Worm (Caenorhabditis elegans) whole organism, L3 larva: Measurements from ENCODE around the gene col-155.

ENCODE experiments used
- R02D3.7 ChIP-seq: fragments of 150-350 bp; optimal IDR thresholded peaks from 2 replicates; lab custom pipeline; 2014; ENCODE audit warnings: missing biosample characterization, missing genetic modification characterization
- ceh-16 ChIP-seq: sonication (generic microtip); optimal IDR thresholded peaks from 2 replicates; lab custom pipeline; 2017; ENCODE audit warnings: missing biosample characterization, missing genetic modification characterization
- ceh-28 ChIP-seq: fragments of 150-350 bp; optimal IDR thresholded peaks from 2 replicates; lab custom pipeline; 2014; ENCODE audit warnings: missing biosample characterization, missing genetic modification reagents, missing genetic modification characterization
- ceh-9 ChIP-seq: sonication (generic microtip); optimal IDR thresholded peaks from 2 replicates; lab custom pipeline; 2018; ENCODE audit warnings: missing biosample characterization, missing genetic modification characterization
- daf-12 ChIP-seq: fragments of 150-350 bp; optimal IDR thresholded peaks from 2 replicates; lab custom pipeline; 2014; ENCODE audit warnings: missing biosample characterization, missing genetic modification reagents, missing genetic modification characterization
- egl-27 ChIP-seq: sonication (generic microtip); optimal IDR thresholded peaks from 4 replicates; lab custom pipeline; 2017; ENCODE audit warnings: missing biosample characterization, missing genetic modification reagents, missing genetic modification characterization
- elt-1 ChIP-seq: fragments of 150-350 bp; optimal IDR thresholded peaks from 2 replicates; lab custom pipeline; 2014; ENCODE audit warnings: missing biosample characterization, missing genetic modification characterization
- eor-1 ChIP-seq, 2 experiments: fragments of 150-350 bp; optimal IDR thresholded peaks; 2 replicates each; lab custom pipeline; 2014 to 2018; ENCODE audit warnings: missing biosample characterization in 2 of 2, missing genetic modification characterization in 2 of 2
- fkh-10 ChIP-seq: sonication (generic microtip); optimal IDR thresholded peaks from 2 replicates; lab custom pipeline; 2017; ENCODE audit warnings: missing biosample characterization, missing genetic modification reagents, missing genetic modification characterization
- fkh-2 ChIP-seq: fragments of 150-350 bp; optimal IDR thresholded peaks from 2 replicates; lab custom pipeline; 2014; ENCODE audit warnings: missing biosample characterization, missing genetic modification reagents, missing genetic modification characterization
- fos-1 ChIP-seq: fragments of 150-350 bp; optimal IDR thresholded peaks from 2 replicates; lab custom pipeline; 2014; ENCODE audit warnings: missing biosample characterization, missing genetic modification characterization
- lin-39 ChIP-seq: fragments of 150-350 bp; optimal IDR thresholded peaks from 2 replicates; lab custom pipeline; 2018; ENCODE audit warnings: missing biosample characterization, missing genetic modification reagents, missing genetic modification characterization
- lsy-12 ChIP-seq: sonication (generic microtip); optimal IDR thresholded peaks from 2 replicates; lab custom pipeline; 2016; ENCODE audit warnings: mild to moderate bottlenecking, missing genetic modification characterization, missing compliant biosample characterization
- mdl-1 ChIP-seq: fragments of 150-350 bp; optimal IDR thresholded peaks from 2 replicates; lab custom pipeline; 2014; ENCODE audit warnings: missing biosample characterization, missing genetic modification characterization
- mml-1 ChIP-seq: fragments of 150-350 bp; sonication (generic microtip); optimal IDR thresholded peaks from 3 replicates; lab custom pipeline; 2014; ENCODE audit warnings: missing biosample characterization, missing genetic modification characterization
- nfya-1 ChIP-seq: sonication (generic microtip); optimal IDR thresholded peaks from 2 replicates; lab custom pipeline; 2017; ENCODE audit warnings: missing genetic modification characterization, mild to moderate bottlenecking, missing compliant biosample characterization, antibody characterized with exemption, moderate library complexity; ENCODE audit not compliant: insufficient read depth
- nhr-12 ChIP-seq: fragments of 150-350 bp; optimal IDR thresholded peaks from 2 replicates; lab custom pipeline; 2014; ENCODE audit warnings: missing biosample characterization, missing genetic modification characterization
- nhr-23 ChIP-seq: fragments of 150-350 bp; optimal IDR thresholded peaks from 2 replicates; lab custom pipeline; 2014; ENCODE audit warnings: missing biosample characterization, missing genetic modification reagents, missing genetic modification characterization
- nhr-25 ChIP-seq: sonication (generic microtip); optimal IDR thresholded peaks from 2 replicates; lab custom pipeline; 2017; ENCODE audit warnings: missing biosample characterization, missing genetic modification characterization
- nhr-28 ChIP-seq: fragments of 150-350 bp; optimal IDR thresholded peaks from 2 replicates; lab custom pipeline; 2014; ENCODE audit warnings: missing biosample characterization, missing genetic modification characterization
- nhr-43 ChIP-seq: sonication (generic microtip); optimal IDR thresholded peaks from 2 replicates; lab custom pipeline; 2016; ENCODE audit warnings: mild to moderate bottlenecking, missing genetic modification characterization, missing compliant biosample characterization; ENCODE audit not compliant: poor library complexity, severe bottlenecking
- nhr-76 ChIP-seq: fragments of 150-350 bp; sonication (generic microtip); optimal IDR thresholded peaks from 5 replicates; lab custom pipeline; 2014; ENCODE audit warnings: missing biosample characterization, missing genetic modification characterization
- snpc-4 ChIP-seq: fragments of 150-350 bp; optimal IDR thresholded peaks from 2 replicates; lab custom pipeline; 2014; ENCODE audit warnings: missing biosample characterization, missing genetic modification characterization
- unc-39 ChIP-seq: sonication (generic microtip); optimal IDR thresholded peaks from 4 replicates; lab custom pipeline; 2017; ENCODE audit warnings: missing biosample characterization, missing genetic modification characterization
- unc-62 ChIP-seq: fragments of 150-350 bp; sonication (generic microtip); optimal IDR thresholded peaks from 4 replicates; lab custom pipeline; 2014; ENCODE audit warnings: missing biosample characterization, missing genetic modification reagents, missing genetic modification characterization
- zag-1 ChIP-seq: fragments of 150-350 bp; optimal IDR thresholded peaks from 2 replicates; lab custom pipeline; 2014; ENCODE audit warnings: missing biosample characterization, missing genetic modification characterization
- ztf-11 ChIP-seq: fragments of 150-350 bp; optimal IDR thresholded peaks from 2 replicates; lab custom pipeline; 2014; ENCODE audit warnings: missing biosample characterization, missing genetic modification characterization

Gene col-155

DNA sequence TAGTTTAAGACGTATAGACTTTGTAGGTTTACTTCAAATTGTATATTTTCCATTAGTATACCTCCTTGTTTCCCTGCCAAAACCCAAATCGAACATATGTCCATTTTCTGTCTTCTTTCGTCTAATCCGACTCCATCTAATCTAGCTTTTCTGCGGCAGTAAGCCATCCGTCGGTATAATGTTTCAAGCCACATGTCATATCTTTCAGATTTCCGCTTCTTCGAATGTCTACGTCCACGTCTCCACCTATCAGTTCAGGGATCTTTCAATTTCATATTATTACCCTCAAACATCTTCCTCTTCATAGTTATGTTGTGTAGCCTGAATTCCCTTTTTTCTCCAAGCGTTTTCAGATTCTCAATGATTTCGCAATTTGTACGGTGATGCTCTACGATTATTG, 45.6 kb downstream of the col-155 start:
- TF ChIP-seq nhr-28 (tag; lab: Kevin White, UChicago), result peak; percentile 15
- TF ChIP-seq daf-12 (tag; lab: Kevin White, UChicago), result no peak
- no peak for TF ChIP-seq nhr-25 (tag; lab: Kevin White, UChicago)
- no peak for TF ChIP-seq nfya-1 (tag; lab: Kevin White, UChicago)
- TF ChIP-seq fkh-2, result no peak
- TF ChIP-seq ceh-9, result no peak
- no peak for TF ChIP-seq egl-27
- TF ChIP-seq elt-1 (tag; lab: Kevin White, UChicago), result peak; percentile 60
- TF ChIP-seq fos-1 (tag; lab: Kevin White, UChicago), result no peak
- TF ChIP-seq ztf-11 (tag; lab: Kevin White, UChicago), result no peak
- no peak for TF ChIP-seq ceh-16 (tag; lab: Kevin White, UChicago)
- no peak for TF ChIP-seq zag-1 (tag; lab: Kevin White, UChicago)
- TF ChIP-seq lin-39 (tag; lab: Kevin White, UChicago), result no peak
- TF ChIP-seq nhr-23 (tag; lab: Kevin White, UChicago), result no peak
- no peak for TF ChIP-seq fkh-10 (GFP tag; lab: Kevin White, UChicago)
- peak; percentile 48 for TF ChIP-seq nhr-43 (tag; lab: Kevin White, UChicago)
- no peak for TF ChIP-seq R02D3.7 (tag; lab: Kevin White, UChicago)
- TF ChIP-seq mml-1 (tag; lab: Kevin White, UChicago), result no peak
- no peak for TF ChIP-seq mdl-1 (tag; lab: Kevin White, UChicago)
- TF ChIP-seq nhr-76, result no peak
- TF ChIP-seq nhr-12 (tag; lab: Kevin White, UChicago), result no peak

DNA sequence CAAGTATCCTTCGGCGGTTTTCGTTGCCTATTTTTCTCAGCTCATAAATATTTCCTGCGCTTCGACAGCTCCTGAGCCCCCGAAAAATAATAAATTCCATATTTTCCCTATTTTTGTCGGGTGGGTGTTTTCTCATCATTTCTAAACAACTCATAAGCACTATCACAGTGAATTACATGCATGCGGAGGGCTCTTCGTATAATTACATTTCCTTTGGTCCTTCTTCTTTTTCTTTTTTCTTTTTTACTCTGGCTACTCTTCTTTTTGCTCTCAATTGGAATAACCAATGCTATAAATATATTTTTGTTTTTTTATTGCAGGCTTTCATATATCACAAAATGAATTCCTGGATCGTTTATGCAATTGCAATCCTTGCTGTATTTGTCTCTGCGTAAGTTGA, 47.8 kb downstream of the col-155 start, which contains the start of gene T02E9.5:
TSS of gene T02E9.5 (plus strand) at position 321 of the 400 bp plus-strand sequence.
- TF ChIP-seq ceh-9, result no peak
- no peak for TF ChIP-seq fkh-2
- no peak for TF ChIP-seq unc-39 (tag; lab: Kevin White, UChicago)
- no peak for TF ChIP-seq nfya-1 (tag; lab: Kevin White, UChicago)
- no peak for TF ChIP-seq lin-39 (tag; lab: Kevin White, UChicago)
- TF ChIP-seq ceh-28 (tag; lab: Kevin White, UChicago), result no peak
- TF ChIP-seq ceh-16 (tag; lab: Kevin White, UChicago), result no peak
- TF ChIP-seq nhr-23 (tag; lab: Kevin White, UChicago), result no peak
- no peak for TF ChIP-seq nhr-43 (tag; lab: Kevin White, UChicago)
- no peak for TF ChIP-seq mml-1 (tag; lab: Kevin White, UChicago)
- TF ChIP-seq lsy-12 (tag; lab: Kevin White, UChicago), result no peak
- TF ChIP-seq, all 47 proteins: peak for 0

DNA sequence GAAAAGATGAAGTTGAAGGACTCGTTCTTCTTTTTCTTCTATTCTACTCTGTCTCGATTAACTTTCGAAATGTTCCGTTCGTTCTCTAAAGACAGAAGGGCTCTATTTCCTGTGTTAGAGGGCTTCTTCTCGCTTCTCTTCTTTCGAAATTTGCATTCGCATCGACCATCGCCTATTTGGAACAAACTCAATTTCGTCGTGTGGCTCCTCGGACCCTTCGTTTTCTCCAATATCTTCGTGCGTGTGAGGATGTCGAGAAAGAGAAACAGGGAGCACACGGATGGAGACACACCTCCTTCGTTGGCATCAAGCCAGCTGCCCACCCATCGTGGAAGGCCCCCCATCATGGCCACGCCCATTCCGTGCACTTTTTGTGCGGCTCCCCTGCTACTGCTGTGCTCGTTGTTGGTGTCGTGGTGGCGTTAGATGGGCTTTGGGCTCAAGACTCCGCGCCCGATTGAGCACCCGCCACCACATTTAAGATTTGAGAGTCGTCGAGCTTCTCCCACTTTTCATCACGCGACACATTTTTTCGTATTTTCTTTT, 48.5 kb downstream of the col-155 start:
- no peak for TF ChIP-seq nhr-43 (tag; lab: Kevin White, UChicago)
- TF ChIP-seq fkh-2, result no peak
- no peak for TF ChIP-seq snpc-4 (tag; lab: Kevin White, UChicago)
- peak; percentile 91 for TF ChIP-seq fkh-10 (GFP tag; lab: Kevin White, UChicago)
- TF ChIP-seq nhr-28 (tag; lab: Kevin White, UChicago), result no peak
- TF ChIP-seq nfya-1 (tag; lab: Kevin White, UChicago), result peak; percentile 27
- no peak for TF ChIP-seq unc-62 (GFP tag; lab: Kevin White, UChicago)
- no peak for TF ChIP-seq lsy-12 (tag; lab: Kevin White, UChicago)
- no peak for TF ChIP-seq eor-1 (tag; optimal IDR thresholded peaks at IDR 0.05; lab: Kevin White, UChicago)
- no peak for TF ChIP-seq nhr-25 (tag; lab: Kevin White, UChicago)
- TF ChIP-seq nhr-23 (tag; lab: Kevin White, UChicago), result no peak
